Fruit fly (Drosophila melanogaster) whole organism, embryonic: ENCODE results near the gene sage.

ENCODE experiments used
- Blimp-1 ChIP-seq: fragments of 200-800 bp; sonication (Bioruptor generic); optimal IDR thresholded peaks from 3 replicates; lab custom pipeline; 2018; ENCODE audit warnings: missing biosample characterization, missing genetic modification characterization, mild to moderate bottlenecking, moderate library complexity, missing genetic modification reagents
- CG10147 ChIP-seq: fragments of 200-800 bp; sonication (Bioruptor generic); optimal IDR thresholded peaks from 2 replicates; lab custom pipeline; 2019; ENCODE audit warnings: missing biosample characterization, mild to moderate bottlenecking, missing genetic modification characterization, moderate library complexity
- CG10209 ChIP-seq: fragments of 200-800 bp; sonication (Bioruptor generic); optimal IDR thresholded peaks from 3 replicates; lab custom pipeline; 2017; ENCODE audit warnings: missing biosample characterization, mild to moderate bottlenecking, missing genetic modification characterization, missing genetic modification reagents
- CG10462 ChIP-seq: fragments of 200-800 bp; sonication (Bioruptor generic); optimal IDR thresholded peaks from 2 replicates; lab custom pipeline; 2016; ENCODE audit warnings: missing biosample characterization, missing genetic modification characterization
- CG10959 ChIP-seq: fragments of 200-800 bp; sonication (Bioruptor generic); IDR thresholded peaks from 2 replicates; pipeline ENCODE4 v1.3.6; 2022; ENCODE audit warnings: missing biosample characterization, missing genetic modification characterization
- CG10979 ChIP-seq: fragments of 200-800 bp; sonication (Bioruptor generic); optimal IDR thresholded peaks from 2 replicates; lab custom pipeline; 2018; ENCODE audit warnings: missing biosample characterization, mild to moderate bottlenecking, missing genetic modification characterization, moderate library complexity
- CG11456 ChIP-seq: fragments of 200-800 bp; sonication (Bioruptor generic); IDR thresholded peaks from 3 replicates; pipeline ENCODE4 v1.3.6; 2022; ENCODE audit warnings: missing biosample characterization, missing genetic modification characterization
- CG11695 ChIP-seq: fragments of 200-800 bp; sonication (Bioruptor generic); IDR thresholded peaks from 3 replicates; pipeline ENCODE4 v1.3.6; 2022; ENCODE audit warnings: missing biosample characterization, missing genetic modification characterization
- CG11696 ChIP-seq: fragments of 200-800 bp; sonication (Bioruptor generic); IDR thresholded peaks from 2 replicates; pipeline ENCODE4 v1.3.6; 2022; ENCODE audit warnings: missing biosample characterization, missing genetic modification characterization
- CG1233 ChIP-seq: fragments of 200-800 bp; sonication (Bioruptor generic); optimal IDR thresholded peaks from 4 replicates; lab custom pipeline; 2018; ENCODE audit warnings: missing biosample characterization, mild to moderate bottlenecking, missing genetic modification characterization
- CG15601 ChIP-seq: fragments of 200-800 bp; sonication (Bioruptor generic); optimal IDR thresholded peaks from 3 replicates; lab custom pipeline; 2019; ENCODE audit warnings: missing biosample characterization, mild to moderate bottlenecking, missing genetic modification characterization, moderate library complexity
- CG17612 ChIP-seq: fragments of 200-800 bp; sonication (Bioruptor generic); IDR thresholded peaks from 2 replicates; pipeline ENCODE4 v1.3.6; 2022; ENCODE audit warnings: missing biosample characterization, missing genetic modification characterization
- CG1832 ChIP-seq: fragments of 200-800 bp; sonication (Bioruptor generic); optimal IDR thresholded peaks from 2 replicates; lab custom pipeline; 2017; ENCODE audit warnings: missing biosample characterization, mild to moderate bottlenecking, missing genetic modification characterization, inconsistent platforms
- CG30403 ChIP-seq: fragments of 200-800 bp; sonication (Bioruptor generic); optimal IDR thresholded peaks from 3 replicates; lab custom pipeline; 2016; ENCODE audit warnings: missing biosample characterization, missing genetic modification characterization
- CG31365 ChIP-seq: fragments of 200-800 bp; sonication (Bioruptor generic); optimal IDR thresholded peaks from 2 replicates; lab custom pipeline; 2018; ENCODE audit warnings: missing biosample characterization, mild to moderate bottlenecking, missing genetic modification characterization
- CG34224 ChIP-seq: fragments of 200-800 bp; sonication (Bioruptor generic); IDR thresholded peaks from 3 replicates; pipeline ENCODE4 v1.3.6; 2022; ENCODE audit warnings: missing biosample characterization, missing genetic modification characterization; ENCODE audit not compliant: partially characterized antibody
- CG3847 ChIP-seq: fragments of 200-800 bp; sonication (Bioruptor generic); IDR thresholded peaks from 2 replicates; pipeline ENCODE4 v1.3.6; 2022; ENCODE audit warnings: missing biosample characterization, missing genetic modification characterization
- CG4707 ChIP-seq: fragments of 200-800 bp; sonication (Bioruptor generic); optimal IDR thresholded peaks from 2 replicates; lab custom pipeline; 2018; ENCODE audit warnings: missing biosample characterization, mild to moderate bottlenecking, missing genetic modification characterization, moderate library complexity
- CG5180 ChIP-seq: fragments of 200-800 bp; sonication (Bioruptor generic); optimal IDR thresholded peaks from 3 replicates; lab custom pipeline; 2017; ENCODE audit warnings: missing biosample characterization, missing genetic modification characterization, mild to moderate bottlenecking, moderate library complexity, missing genetic modification reagents
- CG8290 ChIP-seq, 3 experiments: fragments of 200-800 bp; sonication (Bioruptor generic); optimal IDR thresholded peaks; 2 replicates each; lab custom pipeline; 2016 to 2019; ENCODE audit warnings: missing biosample characterization in 3 of 3, missing genetic modification characterization in 3 of 3, mild to moderate bottlenecking in 2 of 3, moderate library complexity in 1 of 3
- CG8478 ChIP-seq: fragments of >200 bp; optimal IDR thresholded peaks from 2 replicates; lab custom pipeline; 2018
- CG9437 ChIP-seq: fragments of 200-800 bp; sonication (Bioruptor generic); optimal IDR thresholded peaks from 2 replicates; lab custom pipeline; 2018; ENCODE audit warnings: missing biosample characterization, mild to moderate bottlenecking, missing genetic modification characterization
- Doc2 ChIP-seq: fragments of 200-800 bp; sonication (Bioruptor generic); IDR thresholded peaks from 2 replicates; pipeline ENCODE4 v1.3.6; 2022; ENCODE audit warnings: missing biosample characterization, missing genetic modification characterization
- Dref ChIP-seq: fragments of 200-800 bp; sonication (Bioruptor generic); IDR thresholded peaks from 2 replicates; pipeline ENCODE4 v1.3.6; 2022; ENCODE audit warnings: missing biosample characterization, missing genetic modification characterization
- E2f1 ChIP-seq: fragments of 200-800 bp; sonication (Bioruptor generic); IDR thresholded peaks from 2 replicates; pipeline ENCODE4 v1.3.6; 2022; ENCODE audit warnings: missing biosample characterization, missing genetic modification characterization
- H2.0 ChIP-seq: fragments of 200-800 bp; sonication (Bioruptor generic); IDR thresholded peaks from 2 replicates; pipeline ENCODE4 v1.3.6; 2022; ENCODE audit warnings: missing biosample characterization, missing genetic modification characterization
- Hmx ChIP-seq: fragments of 200-800 bp; sonication (Bioruptor generic); optimal IDR thresholded peaks from 2 replicates; lab custom pipeline; 2016; ENCODE audit warnings: missing biosample characterization, missing genetic modification characterization
- Mad ChIP-seq: fragments of 200-800 bp; sonication (Bioruptor generic); optimal IDR thresholded peaks from 2 replicates; lab custom pipeline; 2016; ENCODE audit warnings: missing biosample characterization, missing genetic modification characterization
- NC2α ChIP-seq: fragments of 200-800 bp; sonication (Bioruptor generic); optimal IDR thresholded peaks from 2 replicates; lab custom pipeline; 2016; ENCODE audit warnings: missing biosample characterization, missing genetic modification characterization
- Nf-YC ChIP-seq: fragments of 200-800 bp; optimal IDR thresholded peaks from 3 replicates; lab custom pipeline; 2019; ENCODE audit warnings: missing biosample characterization, mild to moderate bottlenecking, missing genetic modification characterization, moderate library complexity
- Oaz ChIP-seq: fragments of 200-800 bp; sonication (Bioruptor generic); IDR thresholded peaks from 2 replicates; pipeline ENCODE4 v1.3.6; 2022; ENCODE audit warnings: missing biosample characterization, missing genetic modification characterization
- Poxn ChIP-seq: fragments of 200-800 bp; sonication (Bioruptor generic); IDR thresholded peaks from 2 replicates; pipeline ENCODE4 v1.3.6; 2022; ENCODE audit warnings: missing biosample characterization, missing genetic modification characterization
- Side ChIP-seq: fragments of 200-800 bp; sonication (Bioruptor generic); optimal IDR thresholded peaks from 2 replicates; lab custom pipeline; 2016; ENCODE audit warnings: missing biosample characterization, missing genetic modification characterization
- al ChIP-seq: fragments of 200-800 bp; sonication (Bioruptor generic); IDR thresholded peaks from 2 replicates; pipeline ENCODE4 v1.3.6; 2022; ENCODE audit warnings: missing biosample characterization, missing genetic modification characterization
- ato ChIP-seq: fragments of 200-800 bp; sonication (Bioruptor generic); IDR thresholded peaks from 2 replicates; pipeline ENCODE4 v1.3.6; 2022; ENCODE audit warnings: missing biosample characterization, missing genetic modification characterization; ENCODE audit not compliant: partially characterized antibody
- cas ChIP-seq: fragments of 200-800 bp; sonication (Bioruptor generic); IDR thresholded peaks from 2 replicates; pipeline ENCODE4 v1.3.6; 2022; ENCODE audit warnings: missing biosample characterization, missing genetic modification characterization
- crp ChIP-seq, 2 experiments: fragments of 200-800 bp; sonication (Bioruptor generic); optimal IDR thresholded peaks; 2 replicates in 1 of 2; 3 replicates in 1 of 2; lab custom pipeline; 2017; ENCODE audit warnings: missing biosample characterization in 2 of 2, missing genetic modification characterization in 2 of 2, mild to moderate bottlenecking in 1 of 2, moderate library complexity in 1 of 2
- cwo ChIP-seq: fragments of 200-800 bp; sonication (Bioruptor generic); optimal IDR thresholded peaks from 3 replicates; lab custom pipeline; 2017; ENCODE audit warnings: missing biosample characterization, missing genetic modification characterization, mild to moderate bottlenecking, moderate library complexity, missing genetic modification reagents
- exex ChIP-seq: fragments of 200-800 bp; sonication (Bioruptor generic); optimal IDR thresholded peaks from 4 replicates; lab custom pipeline; 2018; ENCODE audit warnings: missing biosample characterization, mild to moderate bottlenecking, missing genetic modification characterization, moderate library complexity
- gcm ChIP-seq: fragments of 200-800 bp; sonication (Bioruptor generic); optimal IDR thresholded peaks from 2 replicates; lab custom pipeline; 2019; ENCODE audit warnings: missing biosample characterization, mild to moderate bottlenecking, missing genetic modification characterization, moderate library complexity
- grau ChIP-seq: fragments of 200-800 bp; optimal IDR thresholded peaks from 3 replicates; lab custom pipeline; 2019; ENCODE audit warnings: missing biosample characterization, mild to moderate bottlenecking, missing genetic modification characterization, moderate library complexity
- hkb ChIP-seq, 2 experiments: fragments of 200-800 bp in 1 of 2; fragments of >200 bp in 1 of 2; sonication (Bioruptor generic) in 1 of 2; IDR thresholded peaks in 1 of 2; optimal IDR thresholded peaks in 1 of 2; 2 replicates each; pipeline versions ENCODE4 v1.3.6 to Lab custom; 2017 to 2022; ENCODE audit warnings: missing biosample characterization in 1 of 2, missing genetic modification characterization in 1 of 2
- klu ChIP-seq: fragments of 200-800 bp; sonication (Bioruptor generic); IDR thresholded peaks from 2 replicates; pipeline ENCODE4 v1.3.6; 2022; ENCODE audit warnings: missing biosample characterization, missing genetic modification characterization
- onecut ChIP-seq: fragments of 200-800 bp; sonication (Bioruptor generic); IDR thresholded peaks from 2 replicates; pipeline ENCODE4 v1.3.6; 2022; ENCODE audit warnings: missing biosample characterization, missing genetic modification characterization
- prd ChIP-seq, 3 experiments: fragments of >200 bp in 2 of 3; fragments of 200-800 bp in 1 of 3; sonication (Bioruptor generic) in 1 of 3; optimal IDR thresholded peaks in 2 of 3; IDR thresholded peaks in 1 of 3; 2 replicates in 2 of 3; 3 replicates in 1 of 3; pipeline versions ENCODE4 v1.3.6 to Lab custom; 2017 to 2022; ENCODE audit warnings: missing biosample characterization in 1 of 3, missing genetic modification characterization in 1 of 3
- psq ChIP-seq: fragments of 200-800 bp; sonication (Bioruptor generic); optimal IDR thresholded peaks from 2 replicates; lab custom pipeline; 2017; ENCODE audit warnings: missing biosample characterization, missing genetic modification characterization
- sisA ChIP-seq: fragments of 200-800 bp; sonication (Bioruptor generic); IDR thresholded peaks from 2 replicates; pipeline ENCODE4 v1.3.6; 2022; ENCODE audit warnings: missing biosample characterization, missing genetic modification characterization
- ssp ChIP-seq: fragments of 200-800 bp; sonication (Bioruptor generic); IDR thresholded peaks from 2 replicates; pipeline ENCODE4 v1.3.6; 2022; ENCODE audit warnings: missing biosample characterization, missing genetic modification characterization
- wdn ChIP-seq: fragments of 200-800 bp; sonication (Bioruptor generic); IDR thresholded peaks from 2 replicates; pipeline ENCODE4 v1.3.6; 2022; ENCODE audit warnings: missing biosample characterization, missing genetic modification characterization

Gene sage

DNA sequence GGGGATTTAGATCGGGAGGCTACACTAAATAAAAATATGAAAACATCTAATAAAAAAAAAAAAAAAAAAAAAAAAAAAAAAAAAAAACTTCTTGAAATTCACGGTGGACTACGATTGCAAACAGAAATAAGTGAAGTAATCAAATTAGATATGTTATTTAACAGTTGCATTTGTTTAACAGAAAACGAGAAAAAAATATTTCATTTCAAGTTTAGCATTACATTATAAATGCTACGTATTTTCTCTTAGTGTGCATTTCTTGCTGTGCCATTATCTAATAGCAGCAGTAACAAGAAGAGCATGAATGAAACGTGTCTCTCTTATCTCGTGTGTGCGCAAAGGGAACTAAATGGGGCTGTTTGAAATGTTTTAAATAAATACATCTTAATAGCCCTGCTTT, 39.1 kb downstream of the sage start (continued):
- TF ChIP-seq Poxn (GFP tag; lab: Robert Waterston, UW) (no peak), CG10209 (peak; percentile 59), CG17612 (GFP tag; lab: Robert Waterston, UW) (no peak), CG11456 (GFP tag; lab: Robert Waterston, UW) (no peak), cwo (GFP tag; lab: Kevin White, UChicago) (peak; percentile 74), prd (optimal IDR thresholded peaks at IDR 0.05; lab: Kevin White, UChicago) (no peak), prd (GFP tag; IDR thresholded peaks at IDR 0.05; lab: Robert Waterston, UW) (peak; percentile 83), CG3847 (GFP tag; lab: Robert Waterston, UW) (0 out of 2 replicates have a peak, but pooled peaks have one; percentile 24), CG31365 (tag; lab: Kevin White, UChicago) (no peak), sisA (peak; percentile 75; the same call in 1 of the 2 replicates), CG30403 (GFP tag; lab: Kevin White, UChicago) (peak; percentile 72), Hmx (peak; percentile 16), Mad (GFP tag; lab: Kevin White, UChicago) (peak; percentile 39), wdn (GFP tag; lab: Robert Waterston, UW) (peak; percentile 46; the same call in 1 of the 2 replicates), al (GFP tag; lab: Robert Waterston, UW) (peak; percentile 37; the same call in 1 of the 2 replicates), CG1233 (GFP tag; lab: Kevin White, UChicago) (peak; percentile 40), CG8290 (GFP tag; optimal IDR thresholded peaks at IDR 0.05; lab: Kevin White, UChicago) (no peak), CG8290 (tag; optimal IDR thresholded peaks at IDR 0.05; lab: Kevin White, UChicago) (peak in 1 of 2 experiments; percentile 40), CG10959 (GFP tag; lab: Robert Waterston, UW) (no peak), hkb (optimal IDR thresholded peaks at IDR 0.05; lab: Kevin White, UChicago) (no peak), hkb (GFP tag; IDR thresholded peaks at IDR 0.05; lab: Robert Waterston, UW) (peak; percentile 82), NC2α (GFP tag; lab: Kevin White, UChicago) (no peak), CG11695 (GFP tag; lab: Robert Waterston, UW) (peak; percentile 87), grau (tag; lab: Kevin White, UChicago) (peak; percentile 81), klu (GFP tag; lab: Robert Waterston, UW) (peak; percentile 42; the same call in 1 of the 2 replicates), Blimp-1 (GFP tag; lab: Kevin White, UChicago) (peak; percentile 80), psq (GFP tag; lab: Kevin White, UChicago) (peak; percentile 70), onecut (GFP tag; lab: Robert Waterston, UW) (no peak), Doc2 (no peak), crp (GFP tag; optimal IDR thresholded peaks at IDR 0.05; lab: Kevin White, UChicago) (no peak), CG15601 (tag; lab: Kevin White, UChicago) (peak; percentile 44), Side (peak; percentile 45), exex (tag; lab: Kevin White, UChicago) (no peak), CG5180 (GFP tag; lab: Kevin White, UChicago) (peak; percentile 13), Oaz (GFP tag; lab: Robert Waterston, UW) (no peak), gcm (GFP tag; lab: Kevin White, UChicago) (peak; percentile 59), ato (GFP tag; lab: Robert Waterston, UW) (no peak), CG10147 (GFP tag; lab: Kevin White, UChicago) (peak; percentile 2), cas (GFP tag; lab: Robert Waterston, UW) (no peak), E2f1 (peak; percentile 67; the same call in 1 of the 2 replicates), CG34224 (GFP tag; lab: Robert Waterston, UW) (no peak), Dref (no peak), Nf-YC (peak; percentile 46), CG10979 (tag; lab: Kevin White, UChicago) (peak; percentile 72), CG9437 (peak; percentile 54), CG8478 (lab: Kevin White, UChicago) (no peak), CG4707 (no peak), CG11696 (GFP tag; lab: Robert Waterston, UW) (0 out of 2 replicates have a peak, but pooled peaks have one; percentile 14), CG1832 (GFP tag; lab: Kevin White, UChicago) (no peak), ssp (GFP tag; lab: Robert Waterston, UW) (no peak; the same call in 1 of the 2 replicates), CG10462 (peak; percentile 63), H2.0 (GFP tag; lab: Robert Waterston, UW) (peak; percentile 49)
